Fruit fly (Drosophila melanogaster) whole organism, embryonic: ENCODE results near the gene red.

Source experiments
- Adf1 ChIP-seq: fragments of 200-800 bp; sonication (Bioruptor generic); IDR thresholded peaks from 2 replicates; pipeline ENCODE4 v1.3.6; 2022; ENCODE audit warnings: missing biosample characterization, missing genetic modification characterization
- Asciz ChIP-seq: fragments of 200-800 bp; sonication (Bioruptor generic); optimal IDR thresholded peaks from 2 replicates; lab custom pipeline; 2017; ENCODE audit warnings: missing biosample characterization, mild to moderate bottlenecking, missing genetic modification characterization, missing genetic modification reagents
- Blimp-1 ChIP-seq: fragments of 200-800 bp; sonication (Bioruptor generic); optimal IDR thresholded peaks from 3 replicates; lab custom pipeline; 2018; ENCODE audit warnings: missing biosample characterization, missing genetic modification characterization, mild to moderate bottlenecking, moderate library complexity, missing genetic modification reagents
- CG10209 ChIP-seq: fragments of 200-800 bp; sonication (Bioruptor generic); optimal IDR thresholded peaks from 3 replicates; lab custom pipeline; 2017; ENCODE audit warnings: missing biosample characterization, mild to moderate bottlenecking, missing genetic modification characterization, missing genetic modification reagents
- CG10654 ChIP-seq: fragments of 200-800 bp; sonication (Bioruptor generic); optimal IDR thresholded peaks from 2 replicates; lab custom pipeline; 2016; ENCODE audit warnings: missing biosample characterization, missing genetic modification characterization
- CG17361 ChIP-seq: fragments of 200-800 bp; sonication (Bioruptor generic); IDR thresholded peaks from 3 replicates; pipeline ENCODE4 v1.3.6; 2022; ENCODE audit warnings: missing biosample characterization, missing genetic modification characterization
- CG17912 ChIP-seq: fragments of 200-800 bp; sonication (Bioruptor generic); optimal IDR thresholded peaks from 2 replicates; lab custom pipeline; 2018; ENCODE audit warnings: missing biosample characterization, mild to moderate bottlenecking, missing genetic modification characterization
- CG2120 ChIP-seq: fragments of 200-800 bp; sonication (Bioruptor generic); optimal IDR thresholded peaks from 3 replicates; lab custom pipeline; 2016; ENCODE audit warnings: missing biosample characterization, missing genetic modification characterization
- CG2202 ChIP-seq: fragments of 200-800 bp; sonication (Bioruptor generic); optimal IDR thresholded peaks from 2 replicates; lab custom pipeline; 2018; ENCODE audit warnings: missing biosample characterization, mild to moderate bottlenecking, missing genetic modification characterization
- CG32772 ChIP-seq: fragments of 200-800 bp; sonication (Bioruptor generic); IDR thresholded peaks from 2 replicates; pipeline ENCODE4 v1.3.6; 2022; ENCODE audit warnings: missing biosample characterization, missing genetic modification characterization
- CG33557 ChIP-seq: fragments of 200-800 bp; sonication (Bioruptor generic); optimal IDR thresholded peaks from 2 replicates; lab custom pipeline; 2019; ENCODE audit warnings: missing biosample characterization, mild to moderate bottlenecking, missing genetic modification characterization, moderate library complexity
- CG4424 ChIP-seq: fragments of 200-800 bp; sonication (Bioruptor generic); optimal IDR thresholded peaks from 3 replicates; lab custom pipeline; 2016; ENCODE audit warnings: missing biosample characterization, missing genetic modification characterization
- CG6683 ChIP-seq: fragments of 200-800 bp; sonication (Bioruptor generic); optimal IDR thresholded peaks from 2 replicates; lab custom pipeline; 2017; ENCODE audit warnings: missing biosample characterization, mild to moderate bottlenecking, missing genetic modification characterization, missing genetic modification reagents
- CG6813 ChIP-seq: fragments of 200-800 bp; sonication (Bioruptor generic); optimal IDR thresholded peaks from 2 replicates; lab custom pipeline; 2017; ENCODE audit warnings: missing biosample characterization, missing genetic modification characterization, mild to moderate bottlenecking, moderate library complexity, missing genetic modification reagents
- CG7271 ChIP-seq: fragments of 200-800 bp; sonication (Bioruptor generic); optimal IDR thresholded peaks from 2 replicates; lab custom pipeline; 2018; ENCODE audit warnings: missing biosample characterization, mild to moderate bottlenecking, missing genetic modification characterization, moderate library complexity
- CG7357 ChIP-seq: fragments of 200-800 bp; sonication (Bioruptor generic); IDR thresholded peaks from 3 replicates; pipeline ENCODE4 v1.3.6; 2022; ENCODE audit warnings: missing biosample characterization, missing genetic modification characterization
- CG7928 ChIP-seq: fragments of 200-800 bp; sonication (Bioruptor generic); optimal IDR thresholded peaks from 2 replicates; lab custom pipeline; 2017; ENCODE audit warnings: missing biosample characterization, mild to moderate bottlenecking, missing genetic modification characterization
- CG8924 ChIP-seq: fragments of 200-800 bp; optimal IDR thresholded peaks from 3 replicates; lab custom pipeline; 2019; ENCODE audit warnings: missing biosample characterization, mild to moderate bottlenecking, missing genetic modification characterization, moderate library complexity
- CG9437 ChIP-seq: fragments of 200-800 bp; sonication (Bioruptor generic); optimal IDR thresholded peaks from 2 replicates; lab custom pipeline; 2018; ENCODE audit warnings: missing biosample characterization, mild to moderate bottlenecking, missing genetic modification characterization
- Doc2 ChIP-seq: fragments of 200-800 bp; sonication (Bioruptor generic); IDR thresholded peaks from 2 replicates; pipeline ENCODE4 v1.3.6; 2022; ENCODE audit warnings: missing biosample characterization, missing genetic modification characterization
- Drgx ChIP-seq: fragments of 200-800 bp; sonication (Bioruptor generic); IDR thresholded peaks from 2 replicates; pipeline ENCODE4 v1.3.6; 2022; ENCODE audit warnings: missing biosample characterization, missing genetic modification characterization
- HLH54F ChIP-seq: fragments of 200-800 bp; sonication (Bioruptor generic); optimal IDR thresholded peaks from 3 replicates; lab custom pipeline; 2016; ENCODE audit warnings: missing biosample characterization, missing genetic modification characterization
- Hr51 ChIP-seq, 2 experiments: fragments of 200-800 bp; sonication (Bioruptor generic); optimal IDR thresholded peaks; 2 replicates in 1 of 2; 3 replicates in 1 of 2; lab custom pipeline; 2016 to 2018; ENCODE audit warnings: missing biosample characterization in 2 of 2, missing genetic modification characterization in 2 of 2, mild to moderate bottlenecking in 1 of 2, moderate library complexity in 1 of 2
- Hsf ChIP-seq: fragments of 200-800 bp; sonication (Bioruptor generic); optimal IDR thresholded peaks from 3 replicates; lab custom pipeline; 2016; ENCODE audit warnings: missing biosample characterization, missing genetic modification characterization
- Lpt ChIP-seq: fragments of >200 bp; optimal IDR thresholded peaks from 2 replicates; lab custom pipeline; 2018; ENCODE audit warnings: missing biosample characterization, missing genetic modification characterization
- Mes4 ChIP-seq: fragments of 200-800 bp; sonication (Bioruptor generic); optimal IDR thresholded peaks from 2 replicates; lab custom pipeline; 2016; ENCODE audit warnings: missing biosample characterization, missing genetic modification characterization
- Nf-YA ChIP-seq: fragments of 200-800 bp; sonication (Bioruptor generic); IDR thresholded peaks from 2 replicates; pipeline ENCODE4 v1.3.6; 2022; ENCODE audit warnings: missing biosample characterization, missing genetic modification characterization
- Nf-YC ChIP-seq: fragments of 200-800 bp; optimal IDR thresholded peaks from 3 replicates; lab custom pipeline; 2019; ENCODE audit warnings: missing biosample characterization, mild to moderate bottlenecking, missing genetic modification characterization, moderate library complexity
- PHDP ChIP-seq: fragments of 200-800 bp; sonication (Bioruptor generic); optimal IDR thresholded peaks from 3 replicates; lab custom pipeline; 2018; ENCODE audit warnings: missing biosample characterization, mild to moderate bottlenecking, missing genetic modification characterization, moderate library complexity
- Sry-β ChIP-seq: fragments of 200-800 bp; sonication (Bioruptor generic); optimal IDR thresholded peaks from 2 replicates; lab custom pipeline; 2018; ENCODE audit warnings: missing biosample characterization, mild to moderate bottlenecking, missing genetic modification characterization, moderate library complexity
- ase ChIP-seq: fragments of 200-800 bp; sonication (Bioruptor generic); IDR thresholded peaks from 3 replicates; pipeline ENCODE4 v1.3.6; 2022; ENCODE audit warnings: missing biosample characterization, missing genetic modification characterization
- btn ChIP-seq: fragments of 200-800 bp; sonication (Bioruptor generic); optimal IDR thresholded peaks from 2 replicates; lab custom pipeline; 2016; ENCODE audit warnings: missing biosample characterization, missing genetic modification characterization
- ci ChIP-seq: fragments of 200-800 bp; sonication (Bioruptor generic); IDR thresholded peaks from 3 replicates; pipeline ENCODE4 v1.3.6; 2022; ENCODE audit warnings: missing biosample characterization, missing genetic modification characterization
- dan ChIP-seq: fragments of 200-800 bp; sonication (Bioruptor generic); IDR thresholded peaks from 2 replicates; pipeline ENCODE4 v1.3.6; 2022; ENCODE audit warnings: missing biosample characterization, missing genetic modification characterization
- en ChIP-seq: fragments of 200-800 bp; sonication (Bioruptor generic); optimal IDR thresholded peaks from 2 replicates; lab custom pipeline; 2016; ENCODE audit warnings: missing biosample characterization, missing genetic modification characterization
- eyg ChIP-seq: fragments of 200-800 bp; sonication (Bioruptor generic); optimal IDR thresholded peaks from 3 replicates; lab custom pipeline; 2016; ENCODE audit warnings: missing biosample characterization, missing genetic modification characterization
- gsb ChIP-seq: fragments of 200-800 bp; sonication (Bioruptor generic); IDR thresholded peaks from 2 replicates; pipeline ENCODE4 v1.3.6; 2022; ENCODE audit warnings: missing biosample characterization, missing genetic modification characterization
- hth ChIP-seq: fragments of >200 bp; optimal IDR thresholded peaks from 2 replicates; lab custom pipeline; 2017; ENCODE audit warnings: inconsistent platforms
- maf-S ChIP-seq: fragments of 200-800 bp; sonication (Bioruptor generic); optimal IDR thresholded peaks from 2 replicates; lab custom pipeline; 2016; ENCODE audit warnings: missing biosample characterization, missing genetic modification characterization
- nmo ChIP-seq: fragments of 200-800 bp; sonication (Bioruptor generic); optimal IDR thresholded peaks from 2 replicates; lab custom pipeline; 2018; ENCODE audit warnings: missing biosample characterization, mild to moderate bottlenecking, missing genetic modification characterization, moderate library complexity
- org-1 ChIP-seq: fragments of 200-800 bp; sonication (Bioruptor generic); optimal IDR thresholded peaks from 2 replicates; lab custom pipeline; 2017; ENCODE audit warnings: missing biosample characterization, missing genetic modification characterization
- ro ChIP-seq: fragments of 200-800 bp; sonication (Bioruptor generic); IDR thresholded peaks from 2 replicates; pipeline ENCODE4 v1.3.6; 2022; ENCODE audit warnings: missing biosample characterization, missing genetic modification characterization
- run ChIP-seq: fragments of 200-800 bp; sonication (Bioruptor generic); optimal IDR thresholded peaks from 3 replicates; lab custom pipeline; 2018; ENCODE audit warnings: missing biosample characterization, mild to moderate bottlenecking, missing genetic modification characterization
- salm ChIP-seq: fragments of 200-800 bp; sonication (Bioruptor generic); optimal IDR thresholded peaks from 2 replicates; lab custom pipeline; 2018; ENCODE audit warnings: missing biosample characterization, mild to moderate bottlenecking, missing genetic modification characterization
- sima ChIP-seq: fragments of 200-800 bp; sonication (Bioruptor generic); optimal IDR thresholded peaks from 2 replicates; lab custom pipeline; 2016; ENCODE audit warnings: missing biosample characterization, missing genetic modification characterization
- so ChIP-seq: fragments of 200-800 bp; sonication (Bioruptor generic); IDR thresholded peaks from 3 replicates; pipeline ENCODE4 v1.3.6; 2022; ENCODE audit warnings: missing biosample characterization, missing genetic modification characterization
- sob ChIP-seq: fragments of 200-800 bp; sonication (Bioruptor generic); IDR thresholded peaks from 2 replicates; pipeline ENCODE4 v1.3.6; 2022; ENCODE audit warnings: missing biosample characterization, missing genetic modification characterization
- ssp ChIP-seq: fragments of 200-800 bp; sonication (Bioruptor generic); IDR thresholded peaks from 2 replicates; pipeline ENCODE4 v1.3.6; 2022; ENCODE audit warnings: missing biosample characterization, missing genetic modification characterization
- tgo ChIP-seq: fragments of 200-800 bp; sonication (Bioruptor generic); IDR thresholded peaks from 3 replicates; pipeline ENCODE4 v1.3.6; 2022; ENCODE audit warnings: missing biosample characterization, missing genetic modification characterization
- tio ChIP-seq: fragments of 200-800 bp; sonication (Bioruptor generic); optimal IDR thresholded peaks from 2 replicates; lab custom pipeline; 2017; ENCODE audit warnings: missing biosample characterization, missing genetic modification characterization, inconsistent platforms
- tup ChIP-seq: fragments of 200-800 bp; sonication (Bioruptor generic); optimal IDR thresholded peaks from 2 replicates; lab custom pipeline; 2016; ENCODE audit warnings: missing biosample characterization, mild to moderate bottlenecking, missing genetic modification characterization, moderate library complexity

red gene

dm6 chr3R:14285059-14285953 is 3.6 kb upstream of the red start (continued):
- TF ChIP-seq Hr51 (GFP tag; optimal IDR thresholded peaks at IDR 0.05; lab: Kevin White, UChicago) (peak in 1 of 2 experiments; percentile 11), CG17361 (GFP tag; lab: Robert Waterston, UW) (no peak), CG10654 (no peak), ssp (GFP tag; lab: Robert Waterston, UW) (no peak), CG7928 (GFP tag; lab: Kevin White, UChicago) (no peak), Sry-β (no peak), Doc2 (GFP tag; lab: Robert Waterston, UW) (no peak), CG6813 (GFP tag; lab: Kevin White, UChicago) (peak; percentile 16), eyg (GFP tag; lab: Kevin White, UChicago) (no peak), ci (GFP tag; lab: Robert Waterston, UW) (no peak), gsb (GFP tag; lab: Robert Waterston, UW) (no peak), CG17912 (GFP tag; lab: Kevin White, UChicago) (no peak), Hsf (GFP tag; lab: Kevin White, UChicago) (no peak), en (no peak), sob (GFP tag; lab: Robert Waterston, UW) (no peak), Nf-YA (GFP tag; lab: Robert Waterston, UW) (no peak), so (no peak), ro (GFP tag; lab: Robert Waterston, UW) (no peak), Mes4 (GFP tag; lab: Kevin White, UChicago) (no peak), nmo (peak; percentile 20), Asciz (no peak), sima (GFP tag; lab: Kevin White, UChicago) (no peak), CG7271 (no peak), maf-S (no peak), salm (tag; lab: Kevin White, UChicago) (peak; percentile 1), dan (GFP tag; lab: Robert Waterston, UW) (no peak), btn (no peak), CG2202 (tag; lab: Kevin White, UChicago) (no peak), Adf1 (GFP tag; lab: Robert Waterston, UW) (no peak), tgo (GFP tag; lab: Robert Waterston, UW) (no peak), HLH54F (GFP tag; lab: Kevin White, UChicago) (no peak), Drgx (GFP tag; lab: Robert Waterston, UW) (no peak), org-1 (GFP tag; lab: Kevin White, UChicago) (no peak), Nf-YC (tag; lab: Kevin White, UChicago) (no peak), hth (lab: Kevin White, UChicago) (no peak), CG2120 (peak; percentile 26), CG9437 (GFP tag; lab: Kevin White, UChicago) (peak; percentile 16), CG32772 (GFP tag; lab: Robert Waterston, UW) (no peak), Lpt (GFP tag; lab: Kevin White, UChicago) (no peak), CG7357 (GFP tag; lab: Robert Waterston, UW) (no peak), CG8924 (tag; lab: Kevin White, UChicago) (no peak), CG33557 (GFP tag; lab: Kevin White, UChicago) (no peak), PHDP (tag; lab: Kevin White, UChicago) (peak; percentile 1), CG4424 (GFP tag; lab: Kevin White, UChicago) (peak; percentile 23), ase (no peak), Blimp-1 (no peak), tup (GFP tag; lab: Kevin White, UChicago) (peak; percentile 12), CG6683 (GFP tag; lab: Kevin White, UChicago) (no peak), tio (GFP tag; lab: Kevin White, UChicago) (peak; percentile 34), CG10209 (GFP tag; lab: Kevin White, UChicago) (no peak), run (tag; lab: Kevin White, UChicago) (no peak)
